Fruit fly (Drosophila melanogaster) whole organism, prepupa: Measurements from ENCODE around the gene CG32243.

ENCODE experiments used
- Blimp-1 ChIP-seq: fragments of 200-800 bp; sonication (Bioruptor generic); optimal IDR thresholded peaks from 3 replicates; lab custom pipeline; 2017; ENCODE audit warnings: missing biosample characterization, missing genetic modification characterization, mild to moderate bottlenecking, moderate library complexity, missing genetic modification reagents
- CG10631 ChIP-seq: fragments of 200-800 bp; sonication (Bioruptor generic); optimal IDR thresholded peaks from 2 replicates; lab custom pipeline; 2016; ENCODE audit warnings: missing biosample characterization, missing genetic modification characterization
- CG10669 ChIP-seq: fragments of 200-800 bp; sonication (Bioruptor generic); optimal IDR thresholded peaks from 3 replicates; lab custom pipeline; 2018; ENCODE audit warnings: missing biosample characterization, mild to moderate bottlenecking, missing genetic modification characterization, moderate library complexity
- CG11294 ChIP-seq: fragments of 200-800 bp; sonication (Bioruptor generic); IDR thresholded peaks from 2 replicates; pipeline ENCODE4 v1.3.6; 2022; ENCODE audit warnings: missing biosample characterization, missing genetic modification characterization
- CG11762 ChIP-seq: fragments of 200-800 bp; sonication (Bioruptor generic); optimal IDR thresholded peaks from 3 replicates; lab custom pipeline; 2016; ENCODE audit warnings: missing biosample characterization, missing genetic modification characterization; ENCODE audit not compliant: insufficient read depth
- CG1621 ChIP-seq: fragments of 200-800 bp; sonication (Bioruptor generic); optimal IDR thresholded peaks from 3 replicates; lab custom pipeline; 2018; ENCODE audit warnings: missing biosample characterization, mild to moderate bottlenecking, missing genetic modification characterization
- CG16779 ChIP-seq: fragments of 200-800 bp; sonication (Bioruptor generic); optimal IDR thresholded peaks from 3 replicates; lab custom pipeline; 2017; ENCODE audit warnings: missing biosample characterization, mild to moderate bottlenecking, missing genetic modification characterization
- CG3032 ChIP-seq: fragments of 200-800 bp; optimal IDR thresholded peaks from 2 replicates; lab custom pipeline; 2019; ENCODE audit warnings: missing biosample characterization, mild to moderate bottlenecking, missing genetic modification characterization, moderate library complexity
- CG31627 ChIP-seq: fragments of 200-800 bp; sonication (Bioruptor generic); optimal IDR thresholded peaks from 3 replicates; lab custom pipeline; 2016; ENCODE audit warnings: missing biosample characterization, missing genetic modification characterization
- CG32006 ChIP-seq: fragments of 200-800 bp; sonication (Bioruptor generic); optimal IDR thresholded peaks from 3 replicates; lab custom pipeline; 2017; ENCODE audit warnings: missing biosample characterization, mild to moderate bottlenecking, missing genetic modification characterization
- CG34406 ChIP-seq: fragments of 200-800 bp; sonication (Bioruptor generic); optimal IDR thresholded peaks from 3 replicates; lab custom pipeline; 2016; ENCODE audit warnings: missing biosample characterization, missing genetic modification characterization
- CG3919 ChIP-seq: fragments of 200-800 bp; sonication (Bioruptor generic); optimal IDR thresholded peaks from 3 replicates; lab custom pipeline; 2016; ENCODE audit warnings: missing biosample characterization, missing genetic modification characterization
- CG4318 ChIP-seq: fragments of 200-800 bp; sonication (Bioruptor generic); optimal IDR thresholded peaks from 3 replicates; lab custom pipeline; 2017; ENCODE audit warnings: missing biosample characterization, mild to moderate bottlenecking, missing genetic modification characterization
- CG6163 ChIP-seq: fragments of 200-800 bp; sonication (Bioruptor generic); IDR thresholded peaks from 3 replicates; pipeline ENCODE4 v1.3.6; 2022; ENCODE audit warnings: missing biosample characterization, missing genetic modification characterization
- CG6276 ChIP-seq: fragments of 200-800 bp; sonication (Bioruptor generic); optimal IDR thresholded peaks from 2 replicates; lab custom pipeline; 2017; ENCODE audit warnings: missing biosample characterization, mild to moderate bottlenecking, missing genetic modification characterization
- CG6792 ChIP-seq: fragments of 200-800 bp; sonication (Bioruptor generic); optimal IDR thresholded peaks from 3 replicates; lab custom pipeline; 2016; ENCODE audit warnings: missing biosample characterization, missing genetic modification characterization
- CG7368 ChIP-seq: fragments of 200-800 bp; sonication (Bioruptor generic); optimal IDR thresholded peaks from 3 replicates; lab custom pipeline; 2016; ENCODE audit warnings: missing biosample characterization, missing genetic modification characterization
- CG8119 ChIP-seq: fragments of 200-800 bp; sonication (Bioruptor generic); IDR thresholded peaks from 3 replicates; pipeline ENCODE4 v1.3.6; 2022; ENCODE audit warnings: missing biosample characterization, missing genetic modification characterization
- CG8632 ChIP-seq: fragments of 200-800 bp; sonication (Bioruptor generic); optimal IDR thresholded peaks from 3 replicates; lab custom pipeline; 2016; ENCODE audit warnings: missing biosample characterization, missing genetic modification characterization
- Eip75B ChIP-seq: fragments of 200-800 bp; sonication (Bioruptor generic); optimal IDR thresholded peaks from 3 replicates; lab custom pipeline; 2016; ENCODE audit warnings: missing biosample characterization, missing genetic modification characterization
- Eip78C ChIP-seq: fragments of 200-800 bp; sonication (Bioruptor generic); peaks from one replicate; lab custom pipeline; 2016; ENCODE audit warnings: missing biosample characterization, missing genetic modification characterization
- Eip93F ChIP-seq: fragments of 200-800 bp; sonication (Bioruptor generic); optimal IDR thresholded peaks from 2 replicates; lab custom pipeline; 2016; ENCODE audit warnings: missing biosample characterization, mild to moderate bottlenecking, missing genetic modification characterization
- Gug ChIP-seq: fragments of 200-800 bp; sonication (Bioruptor generic); IDR thresholded peaks from 2 replicates; pipeline ENCODE4 v1.3.6; 2022; ENCODE audit warnings: missing biosample characterization, missing genetic modification characterization
- Hr39 ChIP-seq: fragments of 200-800 bp; sonication (Bioruptor generic); optimal IDR thresholded peaks from 2 replicates; lab custom pipeline; 2016; ENCODE audit warnings: missing biosample characterization, missing genetic modification characterization
- Met ChIP-seq: fragments of 200-800 bp; sonication (Bioruptor generic); optimal IDR thresholded peaks from 3 replicates; lab custom pipeline; 2016; ENCODE audit warnings: missing biosample characterization, missing genetic modification characterization
- Sox15 ChIP-seq: fragments of 200-800 bp; sonication (Bioruptor generic); optimal IDR thresholded peaks from 3 replicates; lab custom pipeline; 2016; ENCODE audit warnings: missing biosample characterization, missing genetic modification characterization
- acj6 ChIP-seq: fragments of 200-800 bp; sonication (Bioruptor generic); optimal IDR thresholded peaks from 3 replicates; lab custom pipeline; 2016; ENCODE audit warnings: missing biosample characterization, missing genetic modification characterization
- dac ChIP-seq: fragments of 200-800 bp; sonication (Bioruptor generic); optimal IDR thresholded peaks from 2 replicates; lab custom pipeline; 2017; ENCODE audit warnings: missing biosample characterization, mild to moderate bottlenecking, missing genetic modification characterization
- dsx ChIP-seq: fragments of 200-800 bp; optimal IDR thresholded peaks from 3 replicates; lab custom pipeline; 2019; ENCODE audit warnings: missing biosample characterization, mild to moderate bottlenecking, missing genetic modification characterization, moderate library complexity; ENCODE audit not compliant: poor library complexity, severe bottlenecking
- eg ChIP-seq: fragments of 200-800 bp; sonication (Bioruptor generic); IDR thresholded peaks from 3 replicates; pipeline ENCODE4 v1.3.6; 2022; ENCODE audit warnings: missing biosample characterization, missing genetic modification characterization
- esn ChIP-seq: fragments of 200-800 bp; sonication (Bioruptor generic); optimal IDR thresholded peaks from 2 replicates; lab custom pipeline; 2016; ENCODE audit warnings: missing biosample characterization, mild to moderate bottlenecking, missing genetic modification characterization, moderate library complexity
- fd59A ChIP-seq: fragments of 200-800 bp; sonication (Bioruptor generic); optimal IDR thresholded peaks from 2 replicates; lab custom pipeline; 2017; ENCODE audit warnings: missing biosample characterization, mild to moderate bottlenecking, missing genetic modification characterization, missing genetic modification reagents
- fd85E ChIP-seq: fragments of 200-800 bp; sonication (Bioruptor generic); optimal IDR thresholded peaks from 3 replicates; lab custom pipeline; 2016; ENCODE audit warnings: missing biosample characterization, missing genetic modification characterization
- fkh ChIP-seq: fragments of 200-800 bp; sonication (Bioruptor generic); optimal IDR thresholded peaks from 3 replicates; lab custom pipeline; 2017; ENCODE audit warnings: missing biosample characterization, mild to moderate bottlenecking, missing genetic modification characterization, moderate library complexity
- net ChIP-seq: fragments of 200-800 bp; sonication (Bioruptor generic); optimal IDR thresholded peaks from 3 replicates; lab custom pipeline; 2016; ENCODE audit warnings: missing biosample characterization, missing genetic modification characterization
- pdm3 ChIP-seq: fragments of 200-800 bp; sonication (Bioruptor generic); optimal IDR thresholded peaks from 3 replicates; lab custom pipeline; 2016; ENCODE audit warnings: missing biosample characterization, missing genetic modification characterization
- ss ChIP-seq, 2 experiments: fragments of 200-800 bp; sonication (Bioruptor generic); optimal IDR thresholded peaks; 2 replicates in 1 of 2; 3 replicates in 1 of 2; lab custom pipeline; 2017 to 2018; ENCODE audit warnings: mild to moderate bottlenecking in 2 of 2, missing biosample characterization in 2 of 2, missing genetic modification characterization in 2 of 2, moderate library complexity in 1 of 2
- svp ChIP-seq: fragments of 200-800 bp; sonication (Bioruptor generic); peaks from one replicate; lab custom pipeline; 2016; ENCODE audit warnings: missing biosample characterization, missing genetic modification characterization
- topi ChIP-seq: fragments of 200-800 bp; sonication (Bioruptor generic); optimal IDR thresholded peaks from 3 replicates; lab custom pipeline; 2016; ENCODE audit warnings: missing biosample characterization, missing genetic modification characterization
- vri ChIP-seq: fragments of 200-800 bp; sonication (Bioruptor generic); optimal IDR thresholded peaks from 3 replicates; lab custom pipeline; 2016; ENCODE audit warnings: missing biosample characterization, mild to moderate bottlenecking, missing genetic modification characterization

CG32243 gene

dm6 chr3L:4532841-4533619 is 8.0 kb downstream of the CG32243 start, which contains the start of gene CG11353:
Gene CG11353 (plus strand): TSS chr3L:4533170.
- TF ChIP-seq fkh (GFP tag; lab: Kevin White, UChicago) (peak; percentile 41), Gug (GFP tag; lab: Robert Waterston, UW) (no peak), CG8632 (GFP tag; lab: Kevin White, UChicago) (no peak), topi (GFP tag; lab: Kevin White, UChicago) (no peak), svp (peak; percentile 28), Eip78C (GFP tag; lab: Kevin White, UChicago) (peak; percentile 41), CG6163 (0 out of 3 replicates have a peak, but pooled peaks have one; percentile 20), esn (no peak), Met (no peak), fd59A (GFP tag; lab: Kevin White, UChicago) (no peak), CG34406 (peak; percentile 9), Blimp-1 (peak; percentile 85), Eip93F (GFP tag; lab: Kevin White, UChicago) (no peak), CG1621 (tag; lab: Kevin White, UChicago) (peak; percentile 44), acj6 (GFP tag; lab: Kevin White, UChicago) (no peak)

- peak; percentile 61; the same call in 1 of the 3 replicates for TF ChIP-seq eg (GFP tag; lab: Robert Waterston, UW)
- TF ChIP-seq net (GFP tag; lab: Kevin White, UChicago), result peak; percentile 35
- TF ChIP-seq CG3919 (GFP tag; lab: Kevin White, UChicago), result peak; percentile 3
- TF ChIP-seq CG1621 (tag; lab: Kevin White, UChicago), result no peak
- TF ChIP-seq pdm3 (GFP tag; lab: Kevin White, UChicago), result no peak
- TF ChIP-seq fkh (GFP tag; lab: Kevin White, UChicago), result peak; percentile 27
- TF ChIP-seq CG6163, result no peak
- no peak for TF ChIP-seq Hr39
- peak; percentile 8 for TF ChIP-seq CG6276 (GFP tag; lab: Kevin White, UChicago)
- no peak for TF ChIP-seq CG31627 (GFP tag; lab: Kevin White, UChicago)
- no peak for TF ChIP-seq vri (GFP tag; lab: Kevin White, UChicago)
- no peak for TF ChIP-seq CG10669 (GFP tag; lab: Kevin White, UChicago)
- peak; percentile 21; the same call in 1 of the 3 replicates for TF ChIP-seq CG8119 (GFP tag; lab: Robert Waterston, UW)
- TF ChIP-seq Eip75B (GFP tag; lab: Kevin White, UChicago), result no peak
- TF ChIP-seq CG11294 (GFP tag; lab: Robert Waterston, UW), result no peak
- TF ChIP-seq CG3032 (tag; lab: Kevin White, UChicago), result no peak
- no peak for TF ChIP-seq CG10631 (GFP tag; lab: Kevin White, UChicago)
- peak; percentile 66 for TF ChIP-seq svp
- TF ChIP-seq CG16779 (tag; lab: Kevin White, UChicago), result no peak
- peak; percentile 24 for TF ChIP-seq dsx
- no peak for TF ChIP-seq acj6 (GFP tag; lab: Kevin White, UChicago)
- TF ChIP-seq CG8632 (GFP tag; lab: Kevin White, UChicago), result no peak
- no peak for TF ChIP-seq fd85E (GFP tag; lab: Kevin White, UChicago)
- TF ChIP-seq dac (GFP tag; lab: Kevin White, UChicago), result no peak
- TF ChIP-seq ss (GFP tag; optimal IDR thresholded peaks at IDR 0.05; lab: Kevin White, UChicago), result peak; percentile 17 to 36
- no peak for TF ChIP-seq Sox15 (GFP tag; lab: Kevin White, UChicago)
- TF ChIP-seq CG6792 (GFP tag; lab: Kevin White, UChicago), result no peak
- no peak for TF ChIP-seq esn
- TF ChIP-seq CG4318 (GFP tag; lab: Kevin White, UChicago), result no peak
- TF ChIP-seq topi (GFP tag; lab: Kevin White, UChicago), result no peak
- TF ChIP-seq Gug (GFP tag; lab: Robert Waterston, UW), result no peak
- TF ChIP-seq CG7368, result no peak
- no peak for TF ChIP-seq CG11762 (GFP tag; lab: Kevin White, UChicago)
- no peak for TF ChIP-seq fd59A (GFP tag; lab: Kevin White, UChicago)
- no peak for TF ChIP-seq Blimp-1
- TF ChIP-seq CG32006 (GFP tag; lab: Kevin White, UChicago), result no peak
These were observed 9.0 kb downstream of the CG32243 start, which contains the start of gene Tie for dm6 chr3L:4531941-4532478. Gene Tie (minus strand): TSS chr3L:4532145.
